Fruit fly (Drosophila melanogaster) whole organism, embryonic: ENCODE measurements around the gene Ucp4A.

Experiments used
- Antp ChIP-seq: fragments of 200-800 bp; sonication (Bioruptor generic); optimal IDR thresholded peaks from 3 replicates; lab custom pipeline; 2016; ENCODE audit warnings: missing biosample characterization, missing genetic modification characterization
- CG10147 ChIP-seq: fragments of 200-800 bp; sonication (Bioruptor generic); optimal IDR thresholded peaks from 2 replicates; lab custom pipeline; 2019; ENCODE audit warnings: missing biosample characterization, mild to moderate bottlenecking, missing genetic modification characterization, moderate library complexity
- CG10979 ChIP-seq: fragments of 200-800 bp; sonication (Bioruptor generic); optimal IDR thresholded peaks from 2 replicates; lab custom pipeline; 2018; ENCODE audit warnings: missing biosample characterization, mild to moderate bottlenecking, missing genetic modification characterization, moderate library complexity
- CG11696 ChIP-seq: fragments of 200-800 bp; sonication (Bioruptor generic); IDR thresholded peaks from 2 replicates; pipeline ENCODE4 v1.3.6; 2022; ENCODE audit warnings: missing biosample characterization, missing genetic modification characterization
- CG13296 ChIP-seq: fragments of 200-800 bp; sonication (Bioruptor generic); optimal IDR thresholded peaks from 3 replicates; lab custom pipeline; 2018; ENCODE audit warnings: missing biosample characterization, mild to moderate bottlenecking, missing genetic modification characterization
- CG13775 ChIP-seq: fragments of 200-800 bp; sonication (Bioruptor generic); optimal IDR thresholded peaks from 3 replicates; lab custom pipeline; 2017; ENCODE audit warnings: missing biosample characterization, mild to moderate bottlenecking, missing genetic modification characterization
- CG1602 ChIP-seq: fragments of 200-800 bp; sonication (Bioruptor generic); optimal IDR thresholded peaks from 3 replicates; lab custom pipeline; 2016; ENCODE audit warnings: missing biosample characterization, missing genetic modification characterization
- CG1603 ChIP-seq: fragments of 200-800 bp; sonication (Bioruptor generic); optimal IDR thresholded peaks from 2 replicates; lab custom pipeline; 2019; ENCODE audit warnings: missing biosample characterization, mild to moderate bottlenecking, missing genetic modification characterization, moderate library complexity
- CG16779 ChIP-seq: fragments of 200-800 bp; sonication (Bioruptor generic); IDR thresholded peaks from 2 replicates; pipeline ENCODE4 v1.3.6; 2022; ENCODE audit warnings: missing biosample characterization, missing genetic modification characterization
- CG16813 ChIP-seq: fragments of 200-800 bp; sonication (Bioruptor generic); IDR thresholded peaks from 3 replicates; pipeline ENCODE4 v1.3.6; 2022; ENCODE audit warnings: missing biosample characterization, missing genetic modification characterization; ENCODE audit not compliant: partially characterized antibody
- CG17328 ChIP-seq: fragments of 200-800 bp; sonication (Bioruptor generic); IDR thresholded peaks from 2 replicates; pipeline ENCODE4 v1.3.6; 2022; ENCODE audit warnings: missing biosample characterization, missing genetic modification characterization
- CG31365 ChIP-seq: fragments of 200-800 bp; sonication (Bioruptor generic); optimal IDR thresholded peaks from 2 replicates; lab custom pipeline; 2018; ENCODE audit warnings: missing biosample characterization, mild to moderate bottlenecking, missing genetic modification characterization
- CG33557 ChIP-seq: fragments of 200-800 bp; sonication (Bioruptor generic); optimal IDR thresholded peaks from 2 replicates; lab custom pipeline; 2019; ENCODE audit warnings: missing biosample characterization, mild to moderate bottlenecking, missing genetic modification characterization, moderate library complexity
- CG4360 ChIP-seq: fragments of 200-800 bp; sonication (Bioruptor generic); IDR thresholded peaks from 2 replicates; pipeline ENCODE4 v1.3.6; 2022; ENCODE audit warnings: missing biosample characterization, missing genetic modification characterization
- CG4424 ChIP-seq: fragments of 200-800 bp; sonication (Bioruptor generic); optimal IDR thresholded peaks from 3 replicates; lab custom pipeline; 2016; ENCODE audit warnings: missing biosample characterization, missing genetic modification characterization
- CG6175 ChIP-seq: fragments of 200-800 bp; sonication (Bioruptor generic); IDR thresholded peaks from 3 replicates; pipeline ENCODE4 v1.3.6; 2022; ENCODE audit warnings: missing biosample characterization, missing genetic modification characterization
- CG6813 ChIP-seq: fragments of 200-800 bp; sonication (Bioruptor generic); optimal IDR thresholded peaks from 2 replicates; lab custom pipeline; 2017; ENCODE audit warnings: missing biosample characterization, missing genetic modification characterization, mild to moderate bottlenecking, moderate library complexity, missing genetic modification reagents
- CG7357 ChIP-seq: fragments of 200-800 bp; sonication (Bioruptor generic); IDR thresholded peaks from 3 replicates; pipeline ENCODE4 v1.3.6; 2022; ENCODE audit warnings: missing biosample characterization, missing genetic modification characterization
- CG7745 ChIP-seq: fragments of 200-800 bp; sonication (Bioruptor generic); optimal IDR thresholded peaks from 2 replicates; lab custom pipeline; 2018; ENCODE audit warnings: missing biosample characterization, mild to moderate bottlenecking, missing genetic modification characterization, moderate library complexity
- CG7987 ChIP-seq: fragments of 200-800 bp; sonication (Bioruptor generic); optimal IDR thresholded peaks from 2 replicates; lab custom pipeline; 2018; ENCODE audit warnings: missing biosample characterization, mild to moderate bottlenecking, missing genetic modification characterization, moderate library complexity
- CoRest ChIP-seq: fragments of 200-800 bp; sonication (Bioruptor generic); optimal IDR thresholded peaks from 3 replicates; lab custom pipeline; 2018; ENCODE audit warnings: missing biosample characterization, mild to moderate bottlenecking, missing genetic modification characterization, moderate library complexity
- Dek ChIP-seq: fragments of 200-800 bp; sonication (Bioruptor generic); optimal IDR thresholded peaks from 3 replicates; lab custom pipeline; 2019; ENCODE audit warnings: missing biosample characterization, mild to moderate bottlenecking, missing genetic modification characterization, moderate library complexity
- Dp ChIP-seq: fragments of 200-800 bp; sonication (Bioruptor generic); optimal IDR thresholded peaks from 2 replicates; lab custom pipeline; 2018; ENCODE audit warnings: missing biosample characterization, mild to moderate bottlenecking, missing genetic modification characterization, moderate library complexity
- Drgx ChIP-seq: fragments of 200-800 bp; sonication (Bioruptor generic); IDR thresholded peaks from 2 replicates; pipeline ENCODE4 v1.3.6; 2022; ENCODE audit warnings: missing biosample characterization, missing genetic modification characterization
- E2f2 ChIP-seq: fragments of 200-800 bp; sonication (Bioruptor generic); IDR thresholded peaks from 2 replicates; pipeline ENCODE4 v1.3.6; 2022; ENCODE audit warnings: missing biosample characterization, missing genetic modification characterization
- Fer3 ChIP-seq: fragments of 200-800 bp; sonication (Bioruptor generic); optimal IDR thresholded peaks from 2 replicates; lab custom pipeline; 2018; ENCODE audit warnings: missing biosample characterization, mild to moderate bottlenecking, missing genetic modification characterization, moderate library complexity
- HLH3B ChIP-seq: fragments of 200-800 bp; sonication (Bioruptor generic); IDR thresholded peaks from 2 replicates; pipeline ENCODE4 v1.3.6; 2022; ENCODE audit warnings: missing biosample characterization, missing genetic modification characterization
- HLH4C ChIP-seq: fragments of 200-800 bp; sonication (Bioruptor generic); IDR thresholded peaks from 3 replicates; pipeline ENCODE4 v1.3.6; 2022; ENCODE audit warnings: missing biosample characterization, missing genetic modification characterization; ENCODE audit not compliant: partially characterized antibody
- Hr39 ChIP-seq: fragments of >200 bp; optimal IDR thresholded peaks from 2 replicates; lab custom pipeline; 2017
- Hsf ChIP-seq: fragments of 200-800 bp; sonication (Bioruptor generic); optimal IDR thresholded peaks from 3 replicates; lab custom pipeline; 2016; ENCODE audit warnings: missing biosample characterization, missing genetic modification characterization
- Max ChIP-seq: fragments of 200-800 bp; sonication (Bioruptor generic); optimal IDR thresholded peaks from 2 replicates; lab custom pipeline; 2016; ENCODE audit warnings: missing biosample characterization, mild to moderate bottlenecking, missing genetic modification characterization
- NC2α ChIP-seq: fragments of 200-800 bp; sonication (Bioruptor generic); optimal IDR thresholded peaks from 2 replicates; lab custom pipeline; 2016; ENCODE audit warnings: missing biosample characterization, missing genetic modification characterization
- Pdp1 ChIP-seq, 2 experiments: fragments of 200-800 bp; sonication (Bioruptor generic); optimal IDR thresholded peaks; 3 replicates each; lab custom pipeline; 2016; ENCODE audit warnings: missing biosample characterization in 2 of 2, missing genetic modification characterization in 2 of 2, mild to moderate bottlenecking in 1 of 2, moderate library complexity in 1 of 2
- Poxn ChIP-seq: fragments of 200-800 bp; sonication (Bioruptor generic); IDR thresholded peaks from 2 replicates; pipeline ENCODE4 v1.3.6; 2022; ENCODE audit warnings: missing biosample characterization, missing genetic modification characterization
- Rfx ChIP-seq: fragments of 200-800 bp; sonication (Bioruptor generic); IDR thresholded peaks from 2 replicates; pipeline ENCODE4 v1.3.6; 2022; ENCODE audit warnings: missing biosample characterization, missing genetic modification characterization
- Xrp1 ChIP-seq: fragments of 200-800 bp; sonication (Bioruptor generic); IDR thresholded peaks from 2 replicates; pipeline ENCODE4 v1.3.6; 2022; ENCODE audit warnings: missing biosample characterization, missing genetic modification characterization
- YL-1 ChIP-seq: fragments of 200-800 bp; sonication (Bioruptor generic); optimal IDR thresholded peaks from 3 replicates; lab custom pipeline; 2017; ENCODE audit warnings: missing biosample characterization, mild to moderate bottlenecking, missing genetic modification characterization
- ash1 ChIP-seq: fragments of 200-800 bp; sonication (Bioruptor generic); optimal IDR thresholded peaks from 2 replicates; lab custom pipeline; 2018; ENCODE audit warnings: missing biosample characterization, mild to moderate bottlenecking, missing genetic modification characterization
- dm ChIP-seq: fragments of 200-800 bp; sonication (Bioruptor generic); optimal IDR thresholded peaks from 3 replicates; lab custom pipeline; 2016; ENCODE audit warnings: missing biosample characterization, missing genetic modification characterization
- ems ChIP-seq: fragments of 200-800 bp; sonication (Bioruptor generic); optimal IDR thresholded peaks from 3 replicates; lab custom pipeline; 2016; ENCODE audit warnings: missing biosample characterization, missing genetic modification characterization
- ken ChIP-seq: fragments of 200-800 bp; sonication (Bioruptor generic); IDR thresholded peaks from 3 replicates; pipeline ENCODE4 v1.3.6; 2022; ENCODE audit warnings: missing biosample characterization, missing genetic modification characterization
- mam ChIP-seq: fragments of 200-800 bp; sonication (Bioruptor generic); optimal IDR thresholded peaks from 3 replicates; lab custom pipeline; 2016; ENCODE audit warnings: missing biosample characterization, missing genetic modification characterization
- mirr ChIP-seq: fragments of 200-800 bp; sonication (Bioruptor generic); optimal IDR thresholded peaks from 3 replicates; lab custom pipeline; 2018; ENCODE audit warnings: missing biosample characterization, mild to moderate bottlenecking, missing genetic modification characterization
- nau ChIP-seq: fragments of 200-800 bp; sonication (Bioruptor generic); optimal IDR thresholded peaks from 3 replicates; lab custom pipeline; 2017; ENCODE audit warnings: missing biosample characterization, mild to moderate bottlenecking, missing genetic modification characterization, missing genetic modification reagents
- nom ChIP-seq: fragments of 200-800 bp; sonication (Bioruptor generic); optimal IDR thresholded peaks from 2 replicates; lab custom pipeline; 2017; ENCODE audit warnings: missing biosample characterization, missing genetic modification characterization, mild to moderate bottlenecking, moderate library complexity, missing genetic modification reagents
- phol ChIP-seq: fragments of 200-800 bp; sonication (Bioruptor generic); optimal IDR thresholded peaks from 3 replicates; lab custom pipeline; 2018; ENCODE audit warnings: missing biosample characterization, mild to moderate bottlenecking, missing genetic modification characterization, moderate library complexity
- ro ChIP-seq: fragments of 200-800 bp; sonication (Bioruptor generic); IDR thresholded peaks from 2 replicates; pipeline ENCODE4 v1.3.6; 2022; ENCODE audit warnings: missing biosample characterization, missing genetic modification characterization
- sim ChIP-seq: fragments of 200-800 bp; sonication (Bioruptor generic); IDR thresholded peaks from 2 replicates; pipeline ENCODE4 v1.3.6; 2022; ENCODE audit warnings: missing biosample characterization, missing genetic modification characterization
- sima ChIP-seq: fragments of 200-800 bp; sonication (Bioruptor generic); optimal IDR thresholded peaks from 2 replicates; lab custom pipeline; 2016; ENCODE audit warnings: missing biosample characterization, missing genetic modification characterization
- so ChIP-seq: fragments of 200-800 bp; sonication (Bioruptor generic); IDR thresholded peaks from 3 replicates; pipeline ENCODE4 v1.3.6; 2022; ENCODE audit warnings: missing biosample characterization, missing genetic modification characterization
- stwl ChIP-seq: fragments of 200-800 bp; sonication (Bioruptor generic); optimal IDR thresholded peaks from 3 replicates; lab custom pipeline; 2018; ENCODE audit warnings: missing biosample characterization, mild to moderate bottlenecking, missing genetic modification characterization, moderate library complexity
- ttk ChIP-seq: fragments of 200-800 bp; sonication (Bioruptor generic); IDR thresholded peaks from 2 replicates; pipeline ENCODE4 v2.1.2; 2022; ENCODE audit warnings: missing biosample characterization, missing genetic modification characterization
- zf30C ChIP-seq: fragments of 200-800 bp; sonication (Bioruptor generic); optimal IDR thresholded peaks from 3 replicates; lab custom pipeline; 2018; ENCODE audit warnings: missing biosample characterization, mild to moderate bottlenecking, missing genetic modification characterization

Gene Ucp4A

DNA sequence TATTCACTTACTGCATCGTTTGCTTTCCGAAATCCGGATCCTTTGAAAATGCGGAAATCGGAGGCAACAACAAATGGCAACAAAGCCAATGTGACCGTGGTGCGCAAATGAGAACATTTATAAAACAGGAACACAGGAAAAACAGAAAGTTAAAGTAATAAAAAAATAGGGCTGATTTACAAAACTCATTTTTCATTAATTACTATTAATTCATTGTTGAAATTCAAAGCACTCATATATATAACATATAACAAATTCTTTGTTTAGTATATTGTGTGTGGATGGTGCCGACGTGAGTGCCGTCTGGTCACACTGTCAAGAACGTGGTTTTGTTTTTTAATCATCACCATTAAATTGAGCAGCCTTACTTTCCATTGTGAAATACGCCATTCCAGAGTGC, 16.0 kb downstream of the Ucp4A start, which contains the start of the genes Arp8 and CG6769 (continued):
- TF ChIP-seq CG1602 (GFP tag; lab: Kevin White, UChicago): no peak
- TF ChIP-seq CoRest (tag; lab: Kevin White, UChicago): peak; percentile 40
- TF ChIP-seq Xrp1 (GFP tag; lab: Robert Waterston, UW): 0 out of 2 replicates have a peak, but pooled peaks have one; percentile 14
- TF ChIP-seq Fer3 (tag; lab: Kevin White, UChicago): no peak
- TF ChIP-seq CG11696 (GFP tag; lab: Robert Waterston, UW): no peak
- no peak for TF ChIP-seq zf30C (GFP tag; lab: Kevin White, UChicago)
- no peak for TF ChIP-seq HLH3B
- TF ChIP-seq Max (GFP tag; lab: Kevin White, UChicago): peak; percentile 72
- peak; percentile 22 for TF ChIP-seq CG33557
- TF ChIP-seq Hsf (GFP tag; lab: Kevin White, UChicago): peak; percentile 20
- TF ChIP-seq CG13775: peak; percentile 36
- TF ChIP-seq nom: peak; percentile 2
- TF ChIP-seq ro (GFP tag; lab: Robert Waterston, UW): no peak
- no peak for TF ChIP-seq Drgx (GFP tag; lab: Robert Waterston, UW)
- peak; percentile 34; the same call in 1 of the 2 replicates for TF ChIP-seq E2f2
- TF ChIP-seq Rfx: no peak
- TF ChIP-seq Pdp1 (GFP tag; optimal IDR thresholded peaks at IDR 0.05; lab: Kevin White, UChicago): peak in 1 of 2 experiments; percentile 26
- peak; percentile 8 for TF ChIP-seq CG13296
- TF ChIP-seq CG7745: no peak
- no peak for TF ChIP-seq mam (GFP tag; lab: Kevin White, UChicago)
- no peak for TF ChIP-seq Antp (GFP tag; lab: Kevin White, UChicago)
- TF ChIP-seq CG10979 (tag; lab: Kevin White, UChicago): peak; percentile 40
- TF ChIP-seq ken (GFP tag; lab: Robert Waterston, UW): no peak
- peak; percentile 31 for TF ChIP-seq CG1603 (tag; lab: Kevin White, UChicago)
- TF ChIP-seq NC2α: no peak
- TF ChIP-seq dm (GFP tag; lab: Kevin White, UChicago): peak; percentile 47
- peak; percentile 63 for TF ChIP-seq YL-1 (GFP tag; lab: Kevin White, UChicago)
- TF ChIP-seq CG10147 (GFP tag; lab: Kevin White, UChicago): peak; percentile 22
- no peak for TF ChIP-seq CG6813
- TF ChIP-seq Poxn (GFP tag; lab: Robert Waterston, UW): no peak
- TF ChIP-seq Hr39 (lab: Kevin White, UChicago): no peak
- TF ChIP-seq phol (tag; lab: Kevin White, UChicago): peak; percentile 54
- no peak for TF ChIP-seq nau (GFP tag; lab: Kevin White, UChicago)
- no peak for TF ChIP-seq Dek (tag; lab: Kevin White, UChicago)
- no peak for TF ChIP-seq sim (GFP tag; lab: Robert Waterston, UW)
- TF ChIP-seq mirr (GFP tag; lab: Kevin White, UChicago): no peak
- TF ChIP-seq Dp (GFP tag; lab: Kevin White, UChicago): peak; percentile 14

DNA sequence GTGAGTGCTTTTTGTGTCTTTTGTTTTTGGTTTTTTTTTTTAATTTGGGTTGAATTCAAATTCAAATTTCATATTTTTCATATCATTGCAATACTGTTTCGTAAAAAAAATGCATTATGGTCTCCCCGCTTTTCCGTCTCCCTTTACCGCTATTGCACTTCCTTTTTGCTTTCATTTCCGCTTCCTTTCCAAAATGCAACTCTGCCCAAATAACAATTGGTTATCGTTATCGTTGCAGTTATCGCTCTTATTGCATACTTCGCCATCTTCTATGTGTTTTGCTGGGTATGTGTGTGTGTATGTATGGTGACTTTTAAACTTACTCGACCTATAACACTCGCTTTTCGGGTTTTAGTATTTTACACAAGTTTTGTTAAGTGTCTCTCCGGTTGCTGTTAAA, 20.4 kb downstream of the Ucp4A start:
- no peak for TF ChIP-seq CG31365 (tag; lab: Kevin White, UChicago)
- peak; percentile 85 for TF ChIP-seq stwl
- peak; percentile 25 for TF ChIP-seq CG33557
- TF ChIP-seq ttk (GFP tag; lab: Robert Waterston, UW): no peak
- TF ChIP-seq CG7357 (GFP tag; lab: Robert Waterston, UW): no peak
- no peak for TF ChIP-seq CG16813 (GFP tag; lab: Robert Waterston, UW)
- no peak for TF ChIP-seq ash1
- TF ChIP-seq CG4424: no peak
- TF ChIP-seq CG4360: no peak
- TF ChIP-seq CG16779 (GFP tag; lab: Robert Waterston, UW): no peak
- TF ChIP-seq ems: no peak
- TF ChIP-seq CG6175 (GFP tag; lab: Robert Waterston, UW): no peak
- 0 out of 2 replicates have a peak, but pooled peaks have one; percentile 25 for TF ChIP-seq CG17328
- no peak for TF ChIP-seq sima (GFP tag; lab: Kevin White, UChicago)
- TF ChIP-seq CG7987 (GFP tag; lab: Kevin White, UChicago): no peak
- no peak for TF ChIP-seq HLH4C
- TF ChIP-seq so (GFP tag; lab: Robert Waterston, UW): no peak
- peak; percentile 33 for TF ChIP-seq CG1603 (tag; lab: Kevin White, UChicago)
